Worm (Caenorhabditis elegans): ENCODE data around the gene aqp-7.

aqp-7 gene

ce11 chrX:3021466-3021865 is 3.4 kb upstream of the aqp-7 start:
- TF ChIP-seq hsf-1 (GFP tag; IDR thresholded peaks at IDR 0.05): no peak
- TF ChIP-seq unc-130 (GFP tag; optimal IDR thresholded peaks at IDR 0.05): no peak

- TF ChIP-seq K12H6.12 (tag; optimal IDR thresholded peaks at IDR 0.05): no peak
- TF ChIP-seq F22D6.2 (tag; optimal IDR thresholded peaks at IDR 0.05): no peak
- TF ChIP-seq cebp-1 (GFP tag; IDR thresholded peaks at IDR 0.05): peak; percentile 56; the same call in 1 of the 2 replicates
- peak; percentile 89 for TF ChIP-seq cebp-1 (tag; optimal IDR thresholded peaks at IDR 0.05)
Measured at ce11 chrX:3022330-3023088, 2.4 kb upstream of the aqp-7 start.

ce11 chrX:3023552-3024183 is 1.2 kb upstream of the aqp-7 start:
- TF ChIP-seq attf-6 (GFP tag; IDR thresholded peaks at IDR 0.05): no peak
- no peak for TF ChIP-seq lsy-27 (tag; optimal IDR thresholded peaks at IDR 0.05; ENCODE audit: borderline replicate concordance, insufficient read depth)
- TF ChIP-seq rcor-1 (GFP tag; IDR thresholded peaks at IDR 0.05): no peak
- TF ChIP-seq Y67H2A.10 (GFP tag; conservative IDR thresholded peaks at IDR 0.05): no peak
- TF ChIP-seq lin-40 (tag; optimal IDR thresholded peaks at IDR 0.05): no peak
- TF ChIP-seq pbrm-1 (GFP tag; IDR thresholded peaks at IDR 0.05): no peak
- no peak for TF ChIP-seq zfh-2 (GFP tag; conservative IDR thresholded peaks at IDR 0.05)
- TF ChIP-seq hsf-1 (GFP tag; IDR thresholded peaks at IDR 0.05): no peak
- TF ChIP-seq mcd-1 (GFP tag; IDR thresholded peaks at IDR 0.05): no peak
- TF ChIP-seq let-607 (tag; optimal IDR thresholded peaks at IDR 0.05): no peak
- TF ChIP-seq C17E4.6 (GFP tag; IDR thresholded peaks at IDR 0.05): no peak
- TF ChIP-seq F49E8.2 (tag; optimal IDR thresholded peaks at IDR 0.05; ENCODE audit: insufficient read depth): no peak
- TF ChIP-seq tlf-1 (GFP tag; optimal IDR thresholded peaks at IDR 0.05): no peak
- no peak for TF ChIP-seq nhr-90 (tag; optimal IDR thresholded peaks at IDR 0.05)
- no peak for TF ChIP-seq ets-4 (GFP tag; optimal IDR thresholded peaks at IDR 0.05)

- TF ChIP-seq nhr-120 (GFP tag; IDR thresholded peaks at IDR 0.05): no peak
- TF ChIP-seq ztf-18 (tag; optimal IDR thresholded peaks at IDR 0.05): no peak
- TF ChIP-seq hlh-12 (tag; optimal IDR thresholded peaks at IDR 0.05): no peak
- TF ChIP-seq athp-1 (tag; optimal IDR thresholded peaks at IDR 0.05): no peak
- no peak for TF ChIP-seq F22D6.2 (tag; optimal IDR thresholded peaks at IDR 0.05)
Measured at ce11 chrX:3025145-3025544, 282 bp downstream of the aqp-7 start.

ce11 chrX:3029030-3029429 is 4.2 kb downstream of the aqp-7 start, which contains the start of gene M02F4.1:
M02F4.1 (minus strand) TSS chrX:3029130.
- TF ChIP-seq xnd-1 (tag; optimal IDR thresholded peaks at IDR 0.05): no peak
- no peak for TF ChIP-seq athp-1 (tag; optimal IDR thresholded peaks at IDR 0.05)
- TF ChIP-seq ztf-6 (GFP tag; IDR thresholded peaks at IDR 0.05): no peak
- no peak for TF ChIP-seq ceh-27 (GFP tag; optimal IDR thresholded peaks at IDR 0.05)
- TF ChIP-seq hmg-20 (GFP tag; IDR thresholded peaks at IDR 0.05): no peak
- TF ChIP-seq lin-26 (GFP tag; IDR thresholded peaks at IDR 0.05): 0 out of 2 replicates have a peak, but pooled peaks have one; percentile 25
